Worm (Caenorhabditis elegans) whole organism, late embryonic: ENCODE data around the gene srm-3.

Experiments
- C08G9.2 ChIP-seq: sonication (generic microtip); optimal IDR thresholded peaks from 2 replicates; lab custom pipeline; 2016; ENCODE audit warnings: mild to moderate bottlenecking, missing genetic modification characterization, moderate library complexity, missing compliant biosample characterization
- K02D7.2 ChIP-seq: sonication (generic microtip); optimal IDR thresholded peaks from 2 replicates; lab custom pipeline; 2017; ENCODE audit warnings: mild to moderate bottlenecking, missing genetic modification characterization, missing compliant biosample characterization
- Y22D7AL.16 ChIP-seq: sonication (generic microtip); optimal IDR thresholded peaks from 2 replicates; lab custom pipeline; 2016; ENCODE audit warnings: missing genetic modification characterization, missing compliant biosample characterization
- ahr-1 ChIP-seq: sonication (generic microtip); optimal IDR thresholded peaks from 2 replicates; lab custom pipeline; 2016; ENCODE audit warnings: missing genetic modification characterization, missing compliant biosample characterization
- ceh-19 ChIP-seq: fragments of 200-800 bp; sonication (Bioruptor generic); optimal IDR thresholded peaks from 2 replicates; lab custom pipeline; 2018; ENCODE audit warnings: mild to moderate bottlenecking, missing genetic modification characterization, missing compliant biosample characterization
- ceh-22 ChIP-seq: sonication (generic microtip); optimal IDR thresholded peaks from 2 replicates; lab custom pipeline; 2017; ENCODE audit warnings: missing biosample characterization, missing genetic modification characterization
- ceh-24 ChIP-seq: sonication (generic microtip); optimal IDR thresholded peaks from 2 replicates; lab custom pipeline; 2016; ENCODE audit warnings: mild to moderate bottlenecking, missing genetic modification characterization, missing compliant biosample characterization
- ceh-31 ChIP-seq: sonication (generic microtip); optimal IDR thresholded peaks from 2 replicates; lab custom pipeline; 2016; ENCODE audit warnings: missing genetic modification characterization, missing compliant biosample characterization
- ceh-45 ChIP-seq: fragments of 200-800 bp; sonication (Bioruptor generic); IDR thresholded peaks from 2 replicates; pipeline ENCODE4 v1.3.6; 2022; ENCODE audit warnings: missing genetic modification reagents, missing genetic modification characterization, missing compliant biosample characterization
- ceh-48 ChIP-seq: sonication (generic microtip); optimal IDR thresholded peaks from 2 replicates; lab custom pipeline; 2016; ENCODE audit warnings: missing genetic modification characterization, inconsistent platforms, missing compliant biosample characterization
- ceh-9 ChIP-seq: sonication (generic microtip); optimal IDR thresholded peaks from 2 replicates; lab custom pipeline; 2016; ENCODE audit warnings: mild to moderate bottlenecking, missing genetic modification characterization, inconsistent platforms, missing compliant biosample characterization
- che-1 ChIP-seq: sonication (generic microtip); optimal IDR thresholded peaks from 2 replicates; lab custom pipeline; 2016; ENCODE audit warnings: mild to moderate bottlenecking, missing genetic modification characterization, missing compliant biosample characterization
- dmd-4 ChIP-seq: sonication (generic microtip); optimal IDR thresholded peaks from 2 replicates; lab custom pipeline; 2016; ENCODE audit warnings: borderline replicate concordance, missing genetic modification characterization, missing compliant biosample characterization
- dve-1 ChIP-seq: sonication (generic microtip); optimal IDR thresholded peaks from 2 replicates; lab custom pipeline; 2017; ENCODE audit warnings: antibody characterized with exemption, mild to moderate bottlenecking, missing genetic modification characterization, missing compliant biosample characterization
- elt-2 ChIP-seq: sonication (generic microtip); optimal IDR thresholded peaks from 2 replicates; lab custom pipeline; 2016; ENCODE audit warnings: missing genetic modification reagents, missing genetic modification characterization, missing compliant biosample characterization
- eyg-1 ChIP-seq: sonication (generic microtip); optimal IDR thresholded peaks from 2 replicates; lab custom pipeline; 2016; ENCODE audit warnings: missing genotype, missing genetic modification characterization, missing compliant biosample characterization
- fax-1 ChIP-seq: sonication (generic microtip); optimal IDR thresholded peaks from 2 replicates; lab custom pipeline; 2016; ENCODE audit warnings: missing genotype, missing genetic modification characterization, missing compliant biosample characterization
- fkh-10 ChIP-seq: fragments of 150-350 bp; optimal IDR thresholded peaks from 2 replicates; lab custom pipeline; 2014; ENCODE audit warnings: missing biosample characterization, missing genetic modification reagents, missing genetic modification characterization
- gmeb-2 ChIP-seq: sonication (generic microtip); optimal IDR thresholded peaks from 2 replicates; lab custom pipeline; 2016; ENCODE audit warnings: missing genetic modification characterization, inconsistent platforms, missing compliant biosample characterization
- hlh-13 ChIP-seq: fragments of 200-800 bp; sonication (Bioruptor generic); optimal IDR thresholded peaks from 2 replicates; lab custom pipeline; 2018; ENCODE audit warnings: mild to moderate bottlenecking, missing genetic modification characterization, missing compliant biosample characterization
- hlh-15 ChIP-seq: sonication (generic microtip); optimal IDR thresholded peaks from 2 replicates; lab custom pipeline; 2016; ENCODE audit warnings: missing genetic modification characterization, missing compliant biosample characterization
- hlh-30 ChIP-seq: sonication (generic microtip); optimal IDR thresholded peaks from 2 replicates; lab custom pipeline; 2017; ENCODE audit warnings: antibody characterized with exemption, missing genetic modification characterization, missing compliant biosample characterization; ENCODE audit not compliant: insufficient read depth
- hlh-6 ChIP-seq: sonication (generic microtip); optimal IDR thresholded peaks from 2 replicates; lab custom pipeline; 2016; ENCODE audit warnings: missing genotype, missing genetic modification characterization, missing compliant biosample characterization
- lin-11 ChIP-seq: fragments of 200-800 bp; sonication (Bioruptor generic); optimal IDR thresholded peaks from 2 replicates; lab custom pipeline; 2018; ENCODE audit warnings: mild to moderate bottlenecking, missing genetic modification characterization, missing compliant biosample characterization
- nhr-11 ChIP-seq: fragments of 150-350 bp; optimal IDR thresholded peaks from 2 replicates; lab custom pipeline; 2014; ENCODE audit warnings: missing biosample characterization, missing genetic modification characterization
- nhr-232 ChIP-seq: sonication (generic microtip); optimal IDR thresholded peaks from 2 replicates; lab custom pipeline; 2016; ENCODE audit warnings: missing genetic modification characterization, missing compliant biosample characterization
- npax-4 ChIP-seq: sonication (generic microtip); optimal IDR thresholded peaks from 2 replicates; lab custom pipeline; 2016; ENCODE audit warnings: missing genetic modification characterization, missing compliant biosample characterization
- odd-2 ChIP-seq: sonication (generic microtip); optimal IDR thresholded peaks from 2 replicates; lab custom pipeline; 2017; ENCODE audit warnings: antibody characterized with exemption, mild to moderate bottlenecking, missing genetic modification characterization, missing compliant biosample characterization
- pag-3 ChIP-seq: sonication (generic microtip); optimal IDR thresholded peaks from 2 replicates; lab custom pipeline; 2016; ENCODE audit warnings: missing compliant biosample characterization, missing genetic modification characterization, borderline replicate concordance
- pax-1 ChIP-seq: fragments of 150-350 bp; optimal IDR thresholded peaks from 2 replicates; lab custom pipeline; 2014; ENCODE audit warnings: missing biosample characterization, missing genetic modification characterization
- pha-4 ChIP-seq: fragments of 150-350 bp; optimal IDR thresholded peaks from 2 replicates; lab custom pipeline; 2018; ENCODE audit warnings: missing biosample characterization, missing genetic modification reagents, missing genetic modification characterization
- pqm-1 ChIP-seq: sonication (generic microtip); optimal IDR thresholded peaks from 2 replicates; lab custom pipeline; 2016; ENCODE audit warnings: missing genetic modification characterization, missing compliant biosample characterization
- ref-2 ChIP-seq: sonication (generic microtip); optimal IDR thresholded peaks from 2 replicates; lab custom pipeline; 2016; ENCODE audit warnings: missing genetic modification characterization, missing compliant biosample characterization
- rnt-1 ChIP-seq: sonication (generic microtip); optimal IDR thresholded peaks from 2 replicates; lab custom pipeline; 2016; ENCODE audit warnings: missing genetic modification characterization, missing compliant biosample characterization
- sox-4 ChIP-seq: sonication (generic microtip); optimal IDR thresholded peaks from 2 replicates; lab custom pipeline; 2017; ENCODE audit warnings: mild to moderate bottlenecking, missing genetic modification characterization, inconsistent platforms, missing compliant biosample characterization
- tbx-2 ChIP-seq: sonication (generic microtip); optimal IDR thresholded peaks from 2 replicates; lab custom pipeline; 2016; ENCODE audit warnings: missing genetic modification characterization, missing compliant biosample characterization
- tbx-7 ChIP-seq: sonication (generic microtip); optimal IDR thresholded peaks from 2 replicates; lab custom pipeline; 2016; ENCODE audit warnings: missing genotype, missing genetic modification characterization, missing compliant biosample characterization
- ttx-3 ChIP-seq: sonication (generic microtip); optimal IDR thresholded peaks from 2 replicates; lab custom pipeline; 2016; ENCODE audit warnings: missing genetic modification reagents, missing genetic modification characterization, missing compliant biosample characterization
- unc-55 ChIP-seq: sonication (generic microtip); optimal IDR thresholded peaks from 2 replicates; lab custom pipeline; 2017; ENCODE audit warnings: missing biosample characterization, missing genetic modification reagents, missing genetic modification characterization
- unc-86 ChIP-seq: sonication (generic microtip); optimal IDR thresholded peaks from 2 replicates; lab custom pipeline; 2016; ENCODE audit warnings: missing genetic modification characterization, missing compliant biosample characterization
- ztf-16 ChIP-seq: sonication (generic microtip); optimal IDR thresholded peaks from 2 replicates; lab custom pipeline; 2017; ENCODE audit warnings: missing genetic modification characterization, missing compliant biosample characterization

Gene srm-3

ce11 chrIV:9624275-9624674 is 24.5 kb upstream of the srm-3 start, which contains the start of gene W09C2.8:
TSS of gene W09C2.8 (minus strand) at chrIV:9624375.
- TF ChIP-seq ceh-19, result no peak
- no peak for TF ChIP-seq tbx-2
- TF ChIP-seq odd-2, result no peak
- TF ChIP-seq ahr-1 (tag; lab: Kevin White, UChicago), result no peak
- TF ChIP-seq elt-2 (tag; lab: Kevin White, UChicago), result no peak
- no peak for TF ChIP-seq ceh-48
- TF ChIP-seq, all 69 proteins: peak for 0

ce11 chrIV:9624977-9625376 is 23.8 kb upstream of the srm-3 start, which contains the start of gene W09C2.10:
TSS of gene W09C2.10 (minus strand) at chrIV:9625077.
- no peak for TF ChIP-seq gmeb-2
- no peak for TF ChIP-seq eyg-1 (tag; lab: Kevin White, UChicago)
- no peak for TF ChIP-seq hlh-6 (tag; lab: Kevin White, UChicago)
- TF ChIP-seq pax-1, result no peak
- no peak for TF ChIP-seq ceh-31 (tag; lab: Kevin White, UChicago)
- TF ChIP-seq sox-4 (tag; lab: Kevin White, UChicago), result no peak
- no peak for TF ChIP-seq dmd-4 (tag; lab: Kevin White, UChicago)
- TF ChIP-seq pag-3 (tag; lab: Kevin White, UChicago), result no peak
- TF ChIP-seq ref-2 (tag; lab: Kevin White, UChicago), result no peak
- no peak for TF ChIP-seq hlh-30
- no peak for TF ChIP-seq pha-4
- no peak for TF ChIP-seq tbx-7 (tag; lab: Kevin White, UChicago)

- TF ChIP-seq dve-1 (tag; lab: Kevin White, UChicago) (no peak), ceh-45 (GFP tag; lab: Robert Waterston, UW) (no peak), sox-4 (tag; lab: Kevin White, UChicago) (no peak), ceh-24 (tag; lab: Kevin White, UChicago) (no peak)
Measured at ce11 chrIV:9625829-9626228, 23.0 kb upstream of the srm-3 start.

- TF ChIP-seq fax-1 (tag; lab: Kevin White, UChicago), result no peak
- no peak for TF ChIP-seq Y22D7AL.16 (tag; lab: Kevin White, UChicago)
- no peak for TF ChIP-seq hlh-15 (tag; lab: Kevin White, UChicago)
- TF ChIP-seq che-1 (tag; lab: Kevin White, UChicago), result no peak
- no peak for TF ChIP-seq pax-1
- no peak for TF ChIP-seq ceh-9 (tag; lab: Kevin White, UChicago)
- TF ChIP-seq dve-1 (tag; lab: Kevin White, UChicago), result no peak
- TF ChIP-seq nhr-11 (tag; lab: Kevin White, UChicago), result no peak
- TF ChIP-seq ceh-48, result no peak
- no peak for TF ChIP-seq elt-2 (tag; lab: Kevin White, UChicago)
- no peak for TF ChIP-seq unc-86 (tag; lab: Kevin White, UChicago)
- no peak for TF ChIP-seq ceh-22 (tag; lab: Kevin White, UChicago)
- TF ChIP-seq ceh-45 (GFP tag; lab: Robert Waterston, UW), result no peak
- TF ChIP-seq ref-2 (tag; lab: Kevin White, UChicago), result no peak
- no peak for TF ChIP-seq C08G9.2 (tag; lab: Kevin White, UChicago)
- no peak for TF ChIP-seq unc-55
- TF ChIP-seq pag-3 (tag; lab: Kevin White, UChicago), result no peak
- no peak for TF ChIP-seq ttx-3 (tag; lab: Kevin White, UChicago)
Measured at ce11 chrIV:9627033-9627432, 21.7 kb upstream of the srm-3 start.

ce11 chrIV:9631579-9631978 is 17.2 kb upstream of the srm-3 start:
- TF ChIP-seq ztf-16 (tag; lab: Kevin White, UChicago) (no peak), hlh-6 (tag; lab: Kevin White, UChicago) (no peak), dmd-4 (tag; lab: Kevin White, UChicago) (no peak), ceh-9 (tag; lab: Kevin White, UChicago) (no peak), hlh-13 (GFP tag; lab: Kevin White, UChicago) (no peak), lin-11 (tag; lab: Kevin White, UChicago) (no peak), fkh-10 (no peak), ceh-24 (tag; lab: Kevin White, UChicago) (no peak), odd-2 (no peak), npax-4 (no peak), nhr-232 (tag; lab: Kevin White, UChicago) (no peak), K02D7.2 (no peak), rnt-1 (no peak), pqm-1 (tag; lab: Kevin White, UChicago) (no peak), hlh-15 (tag; lab: Kevin White, UChicago) (no peak)
